Worm (Caenorhabditis elegans): ENCODE measurements around the gene acs-6.

DNA sequence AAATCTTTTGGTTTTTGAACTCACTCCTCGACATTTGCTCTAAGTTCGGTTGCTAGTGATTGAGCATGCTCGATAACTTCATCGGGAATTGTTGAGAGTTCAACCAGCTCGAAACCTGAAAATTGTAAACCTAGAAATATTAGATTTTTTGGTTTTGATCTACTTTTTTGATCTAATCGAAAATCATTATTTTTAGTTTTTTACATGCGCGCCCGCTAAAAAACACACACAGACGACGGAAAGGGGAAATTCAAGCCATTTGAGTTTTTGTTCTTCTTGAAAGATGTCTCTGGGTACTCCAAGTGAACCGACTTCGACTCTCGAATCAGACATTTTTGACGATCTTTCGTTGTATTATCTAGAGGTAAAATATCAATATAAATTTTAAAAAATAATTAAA is 3.6 kb downstream of the acs-6 start, which contains the start of gene nos-2:
- TF ChIP-seq nhr-80 (tag; optimal IDR thresholded peaks at IDR 0.05) = no peak
- TF ChIP-seq snpc-4 (GFP tag; optimal IDR thresholded peaks at IDR 0.05) = no peak
- no peak for TF ChIP-seq snpc-4 (tag; optimal IDR thresholded peaks at IDR 0.05)
- TF ChIP-seq ama-1 (optimal IDR thresholded peaks at IDR 0.05) = no peak
- no peak for TF ChIP-seq ama-1 (GFP tag; optimal IDR thresholded peaks at IDR 0.05)
- TF ChIP-seq unc-62 (GFP tag; optimal IDR thresholded peaks at IDR 0.05) = no peak
- no peak for TF ChIP-seq ekl-4 (GFP tag; IDR thresholded peaks at IDR 0.05)
- TF ChIP-seq lin-54 (GFP tag; optimal IDR thresholded peaks at IDR 0.05) = no peak
- no peak for TF ChIP-seq pha-4 (tag; optimal IDR thresholded peaks at IDR 0.05)
